Fruit fly (Drosophila melanogaster) whole organism, wandering third instar larva: ENCODE results near the gene nmo.
A peak's percentile ranks its signal among the peaks of the same experiment; 100 is the strongest.

Source experiments
- CG32264 ChIP-seq: fragments of 200-800 bp; sonication (Bioruptor generic); optimal IDR thresholded peaks from 2 replicates; lab custom pipeline; 2016; ENCODE audit warnings: missing biosample characterization, missing genetic modification characterization
- Dfd ChIP-seq: fragments of >200 bp; optimal IDR thresholded peaks from 2 replicates; lab custom pipeline; 2017; ENCODE audit warnings: missing biosample characterization, missing genetic modification characterization
- Dif ChIP-seq: fragments of 200-275, 200-300 bp; sonication (Bioruptor generic); optimal IDR thresholded peaks from 2 replicates; lab custom pipeline; 2018; ENCODE audit warnings: missing biosample characterization, missing genetic modification characterization; ENCODE audit not compliant: partially characterized antibody
- HLH106 ChIP-seq: fragments of 200-800 bp; optimal IDR thresholded peaks from 3 replicates; lab custom pipeline; 2019; ENCODE audit warnings: missing biosample characterization, mild to moderate bottlenecking, missing genetic modification characterization, moderate library complexity
- Myc ChIP-seq: fragments of >200 bp; optimal IDR thresholded peaks from 2 replicates; lab custom pipeline; 2017
- Rel ChIP-seq, 2 experiments: fragments of 200-800 bp; sonication (Bioruptor generic) in 1 of 2; optimal IDR thresholded peaks; 2 replicates in 1 of 2; 3 replicates in 1 of 2; lab custom pipeline; 2016 to 2019; ENCODE audit warnings: mild to moderate bottlenecking in 2 of 2, missing biosample characterization in 2 of 2, missing genetic modification characterization in 2 of 2, moderate library complexity in 1 of 2
- br ChIP-seq: fragments of 200-800 bp; sonication (Bioruptor generic); optimal IDR thresholded peaks from 2 replicates; lab custom pipeline; 2016; ENCODE audit warnings: missing biosample characterization, missing genetic modification characterization
- brk ChIP-seq: fragments of 200-800 bp; sonication (Bioruptor generic); optimal IDR thresholded peaks from 2 replicates; lab custom pipeline; 2016; ENCODE audit warnings: missing biosample characterization, mild to moderate bottlenecking, missing genetic modification characterization
- dsf ChIP-seq: sonication (Bioruptor generic); optimal IDR thresholded peaks from 2 replicates; lab custom pipeline; 2016; ENCODE audit warnings: missing biosample characterization, missing genetic modification characterization, borderline replicate concordance
- h ChIP-seq: fragments of 200-800 bp; sonication (Bioruptor generic); optimal IDR thresholded peaks from 3 replicates; lab custom pipeline; 2016; ENCODE audit warnings: missing biosample characterization, mild to moderate bottlenecking, missing genetic modification characterization
- usp ChIP-seq: fragments of >200 bp; optimal IDR thresholded peaks from 2 replicates; lab custom pipeline; 2017; ENCODE audit warnings: missing biosample characterization, missing genetic modification characterization
- woc ChIP-seq: sonication (Bioruptor generic); optimal IDR thresholded peaks from 2 replicates; lab custom pipeline; 2016; ENCODE audit warnings: missing biosample characterization, mild to moderate bottlenecking, missing genetic modification characterization

DNA sequence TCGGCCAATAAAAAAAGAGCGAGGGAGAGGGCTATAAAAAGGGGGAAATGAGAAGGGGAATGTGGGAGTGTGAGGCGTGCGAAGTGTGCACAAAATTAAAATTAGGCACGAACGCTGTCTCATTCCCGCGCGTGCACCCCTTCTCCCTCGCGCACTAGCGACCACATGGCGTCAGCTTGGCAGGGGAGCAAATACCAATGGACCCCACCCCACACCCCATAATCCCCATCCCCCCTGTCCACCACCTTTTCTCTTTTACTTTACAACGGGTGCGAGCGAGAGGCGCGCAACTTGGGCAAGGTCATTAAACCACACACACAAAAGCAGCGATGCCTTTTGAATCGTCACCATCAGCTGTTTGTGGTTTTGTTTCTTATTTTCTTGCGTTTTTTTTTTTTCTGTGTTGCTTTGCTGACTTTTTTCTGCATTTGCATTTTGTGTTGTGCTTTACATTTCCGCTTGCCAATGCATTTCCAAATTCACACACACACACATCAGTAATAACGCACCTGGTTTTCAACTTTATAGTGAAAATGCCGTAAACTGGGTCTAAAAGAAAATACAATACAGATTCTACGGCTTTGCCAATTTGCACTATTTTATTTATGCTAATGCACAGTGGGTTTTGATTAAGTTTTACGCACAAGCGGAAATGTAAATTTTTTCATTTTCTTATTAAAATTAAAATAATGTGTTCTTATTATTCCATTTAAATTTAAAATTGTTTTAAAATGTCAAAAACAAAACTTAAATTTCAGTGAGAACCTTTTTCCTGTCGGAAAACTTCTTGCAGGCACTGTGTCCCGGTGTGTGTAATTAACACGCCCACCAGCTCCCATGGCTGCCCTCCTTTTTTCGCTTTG is 45.7 kb downstream of the nmo start:
- TF ChIP-seq br (peak; percentile 27), h (GFP tag; lab: Kevin White, UChicago) (peak; percentile 44), Rel (GFP tag; optimal IDR thresholded peaks at IDR 0.05; lab: Kevin White, UChicago) (peak; percentile 24), Rel (tag; optimal IDR thresholded peaks at IDR 0.05; lab: Kevin White, UChicago) (no peak), HLH106 (tag; lab: Kevin White, UChicago) (peak; percentile 52), woc (peak; percentile 7), usp (GFP tag; lab: Kevin White, UChicago) (no peak), Myc (lab: Kevin White, UChicago) (no peak), CG32264 (GFP tag; lab: Kevin White, UChicago) (no peak), Dfd (GFP tag; lab: Kevin White, UChicago) (peak; percentile 24), brk (GFP tag; lab: Kevin White, UChicago) (no peak), dsf (GFP tag; lab: Kevin White, UChicago) (no peak), Dif (GFP tag; lab: Kevin White, UChicago) (no peak)
